Worm (Caenorhabditis elegans) whole organism, L3 larva: ENCODE data around the gene dyf-3.

Source experiments
- R02D3.7 ChIP-seq: fragments of 150-350 bp; optimal IDR thresholded peaks from 2 replicates; lab custom pipeline; 2014; ENCODE audit warnings: missing biosample characterization, missing genetic modification characterization
- aly-2 ChIP-seq: fragments of 150-350 bp; optimal IDR thresholded peaks from 2 replicates; lab custom pipeline; 2014; ENCODE audit warnings: missing biosample characterization, missing genetic modification characterization
- ama-1 ChIP-seq: fragments of 150-350 bp; optimal IDR thresholded peaks from 2 replicates; lab custom pipeline; 2018
- ceh-16 ChIP-seq: sonication (generic microtip); optimal IDR thresholded peaks from 2 replicates; lab custom pipeline; 2017; ENCODE audit warnings: missing biosample characterization, missing genetic modification characterization
- ceh-28 ChIP-seq: fragments of 150-350 bp; optimal IDR thresholded peaks from 2 replicates; lab custom pipeline; 2014; ENCODE audit warnings: missing biosample characterization, missing genetic modification reagents, missing genetic modification characterization
- ceh-82 ChIP-seq: fragments of 150-350 bp; optimal IDR thresholded peaks from 2 replicates; lab custom pipeline; 2014; ENCODE audit warnings: missing biosample characterization, missing genetic modification characterization
- daf-12 ChIP-seq: fragments of 150-350 bp; optimal IDR thresholded peaks from 2 replicates; lab custom pipeline; 2014; ENCODE audit warnings: missing biosample characterization, missing genetic modification reagents, missing genetic modification characterization
- egl-27 ChIP-seq: sonication (generic microtip); optimal IDR thresholded peaks from 4 replicates; lab custom pipeline; 2017; ENCODE audit warnings: missing biosample characterization, missing genetic modification reagents, missing genetic modification characterization
- egl-5 ChIP-seq: fragments of 150-350 bp; optimal IDR thresholded peaks from 2 replicates; lab custom pipeline; 2017; ENCODE audit warnings: missing biosample characterization, missing genetic modification reagents, missing genetic modification characterization, inconsistent platforms
- elt-1 ChIP-seq: fragments of 150-350 bp; optimal IDR thresholded peaks from 2 replicates; lab custom pipeline; 2014; ENCODE audit warnings: missing biosample characterization, missing genetic modification characterization
- elt-2 ChIP-seq: sonication (generic microtip); optimal IDR thresholded peaks from 2 replicates; lab custom pipeline; 2016; ENCODE audit warnings: missing genetic modification reagents, mild to moderate bottlenecking, missing genetic modification characterization, missing compliant biosample characterization
- elt-3 ChIP-seq, 3 experiments: fragments of 150-350 bp in 1 of 3; sonication (generic microtip) in 2 of 3; optimal IDR thresholded peaks; 2 replicates in 2 of 3; 4 replicates in 1 of 3; lab custom pipeline; 2014 to 2017; ENCODE audit warnings: missing biosample characterization in 3 of 3, missing genetic modification characterization in 3 of 3
- eor-1 ChIP-seq, 2 experiments: fragments of 150-350 bp; optimal IDR thresholded peaks; 2 replicates each; lab custom pipeline; 2014 to 2018; ENCODE audit warnings: missing biosample characterization in 2 of 2, missing genetic modification characterization in 2 of 2
- fkh-10 ChIP-seq: sonication (generic microtip); optimal IDR thresholded peaks from 2 replicates; lab custom pipeline; 2017; ENCODE audit warnings: missing biosample characterization, missing genetic modification reagents, missing genetic modification characterization
- fkh-2 ChIP-seq: fragments of 150-350 bp; optimal IDR thresholded peaks from 2 replicates; lab custom pipeline; 2014; ENCODE audit warnings: missing biosample characterization, missing genetic modification reagents, missing genetic modification characterization
- fos-1 ChIP-seq: fragments of 150-350 bp; optimal IDR thresholded peaks from 2 replicates; lab custom pipeline; 2014; ENCODE audit warnings: missing biosample characterization, missing genetic modification characterization
- hmg-11 ChIP-seq: sonication (generic microtip); optimal IDR thresholded peaks from 2 replicates; lab custom pipeline; 2016; ENCODE audit warnings: missing genetic modification characterization, missing compliant biosample characterization
- jun-1 ChIP-seq: fragments of 150-350 bp; optimal IDR thresholded peaks from 2 replicates; lab custom pipeline; 2014; ENCODE audit warnings: missing biosample characterization, missing genetic modification reagents, missing genetic modification characterization
- lin-15B ChIP-seq: fragments of 150-350 bp; optimal IDR thresholded peaks from 2 replicates; lab custom pipeline; 2014; ENCODE audit warnings: missing biosample characterization, missing genetic modification characterization
- lin-39 ChIP-seq: fragments of 150-350 bp; optimal IDR thresholded peaks from 2 replicates; lab custom pipeline; 2018; ENCODE audit warnings: missing biosample characterization, missing genetic modification reagents, missing genetic modification characterization
- lsy-12 ChIP-seq: sonication (generic microtip); optimal IDR thresholded peaks from 2 replicates; lab custom pipeline; 2016; ENCODE audit warnings: mild to moderate bottlenecking, missing genetic modification characterization, missing compliant biosample characterization
- mdl-1 ChIP-seq: fragments of 150-350 bp; optimal IDR thresholded peaks from 2 replicates; lab custom pipeline; 2014; ENCODE audit warnings: missing biosample characterization, missing genetic modification characterization
- mml-1 ChIP-seq: fragments of 150-350 bp; sonication (generic microtip); optimal IDR thresholded peaks from 3 replicates; lab custom pipeline; 2014; ENCODE audit warnings: missing biosample characterization, missing genetic modification characterization
- nfya-1 ChIP-seq: sonication (generic microtip); optimal IDR thresholded peaks from 2 replicates; lab custom pipeline; 2017; ENCODE audit warnings: missing genetic modification characterization, mild to moderate bottlenecking, missing compliant biosample characterization, antibody characterized with exemption, moderate library complexity; ENCODE audit not compliant: insufficient read depth
- nhr-11 ChIP-seq: fragments of 150-350 bp; optimal IDR thresholded peaks from 2 replicates; lab custom pipeline; 2014; ENCODE audit warnings: missing biosample characterization, missing genetic modification characterization
- nhr-12 ChIP-seq: fragments of 150-350 bp; optimal IDR thresholded peaks from 2 replicates; lab custom pipeline; 2014; ENCODE audit warnings: missing biosample characterization, missing genetic modification characterization
- nhr-23 ChIP-seq: fragments of 150-350 bp; optimal IDR thresholded peaks from 2 replicates; lab custom pipeline; 2014; ENCODE audit warnings: missing biosample characterization, missing genetic modification reagents, missing genetic modification characterization
- nhr-237 ChIP-seq: fragments of 150-350 bp; optimal IDR thresholded peaks from 2 replicates; lab custom pipeline; 2014; ENCODE audit warnings: missing biosample characterization, missing genetic modification characterization
- nhr-25 ChIP-seq: sonication (generic microtip); optimal IDR thresholded peaks from 2 replicates; lab custom pipeline; 2017; ENCODE audit warnings: missing biosample characterization, missing genetic modification characterization
- nhr-28 ChIP-seq: fragments of 150-350 bp; optimal IDR thresholded peaks from 2 replicates; lab custom pipeline; 2014; ENCODE audit warnings: missing biosample characterization, missing genetic modification characterization
- nhr-43 ChIP-seq: sonication (generic microtip); optimal IDR thresholded peaks from 2 replicates; lab custom pipeline; 2016; ENCODE audit warnings: mild to moderate bottlenecking, missing genetic modification characterization, missing compliant biosample characterization; ENCODE audit not compliant: poor library complexity, severe bottlenecking
- nhr-67 ChIP-seq: fragments of 150-350 bp; optimal IDR thresholded peaks from 2 replicates; lab custom pipeline; 2014; ENCODE audit warnings: missing biosample characterization, missing genetic modification characterization
- nhr-76 ChIP-seq: fragments of 150-350 bp; sonication (generic microtip); optimal IDR thresholded peaks from 5 replicates; lab custom pipeline; 2014; ENCODE audit warnings: missing biosample characterization, missing genetic modification characterization
- nhr-77 ChIP-seq: fragments of 150-350 bp; optimal IDR thresholded peaks from 2 replicates; lab custom pipeline; 2014; ENCODE audit warnings: missing biosample characterization, missing genetic modification characterization
- pha-4 ChIP-seq: fragments of 150-350 bp; optimal IDR thresholded peaks from 2 replicates; lab custom pipeline; 2014; ENCODE audit warnings: missing biosample characterization, missing genetic modification reagents, missing genetic modification characterization
- pqm-1 ChIP-seq: fragments of 150-350 bp; optimal IDR thresholded peaks from 2 replicates; lab custom pipeline; 2017; ENCODE audit warnings: missing biosample characterization, missing genetic modification characterization, inconsistent platforms
- sea-2 ChIP-seq: fragments of 150-350 bp; sonication (generic microtip); optimal IDR thresholded peaks from 4 replicates; lab custom pipeline; 2014; ENCODE audit warnings: missing biosample characterization, missing genetic modification reagents, missing genetic modification characterization
- skn-1 ChIP-seq: fragments of 150-350 bp; optimal IDR thresholded peaks from 2 replicates; lab custom pipeline; 2014; ENCODE audit warnings: missing biosample characterization, missing genetic modification characterization
- snpc-4 ChIP-seq: fragments of 150-350 bp; optimal IDR thresholded peaks from 2 replicates; lab custom pipeline; 2014; ENCODE audit warnings: missing biosample characterization, missing genetic modification characterization
- tbx-2 ChIP-seq: sonication (generic microtip); optimal IDR thresholded peaks from 2 replicates; lab custom pipeline; 2016; ENCODE audit warnings: mild to moderate bottlenecking, missing genetic modification characterization, missing compliant biosample characterization
- unc-39 ChIP-seq: sonication (generic microtip); optimal IDR thresholded peaks from 4 replicates; lab custom pipeline; 2017; ENCODE audit warnings: missing biosample characterization, missing genetic modification characterization
- unc-62 ChIP-seq: fragments of 150-350 bp; sonication (generic microtip); optimal IDR thresholded peaks from 4 replicates; lab custom pipeline; 2014; ENCODE audit warnings: missing biosample characterization, missing genetic modification reagents, missing genetic modification characterization
- zag-1 ChIP-seq: fragments of 150-350 bp; optimal IDR thresholded peaks from 2 replicates; lab custom pipeline; 2014; ENCODE audit warnings: missing biosample characterization, missing genetic modification characterization
- ztf-4 ChIP-seq: fragments of 150-350 bp; optimal IDR thresholded peaks from 2 replicates; lab custom pipeline; 2014; ENCODE audit warnings: missing biosample characterization, missing genetic modification characterization

Gene dyf-3

ce11 chrIV:3385337-3386215 lies 13.5 kb downstream of the dyf-3 start, which contains the start of gene mai-2:
mai-2 (plus strand) TSS chrIV:3385910.
- peak; percentile 56 for TF ChIP-seq nhr-23 (tag; lab: Kevin White, UChicago)
- TF ChIP-seq hmg-11, result peak; percentile 60
- TF ChIP-seq nhr-11 (tag; lab: Kevin White, UChicago), result no peak
- TF ChIP-seq jun-1, result peak; percentile 57
- no peak for TF ChIP-seq fos-1 (tag; lab: Kevin White, UChicago)
- TF ChIP-seq R02D3.7 (tag; lab: Kevin White, UChicago), result no peak
- no peak for TF ChIP-seq ztf-4 (tag; lab: Kevin White, UChicago)
- no peak for TF ChIP-seq ceh-82
- TF ChIP-seq unc-62 (GFP tag; lab: Kevin White, UChicago), result no peak
- TF ChIP-seq mml-1 (tag; lab: Kevin White, UChicago), result no peak
- no peak for TF ChIP-seq snpc-4
- no peak for TF ChIP-seq elt-3 (tag; optimal IDR thresholded peaks at IDR 0.05; lab: Kevin White, UChicago)
- TF ChIP-seq nhr-237 (tag; lab: Kevin White, UChicago), result no peak
- no peak for TF ChIP-seq nhr-77 (tag; lab: Kevin White, UChicago)
- TF ChIP-seq nhr-12 (tag; lab: Kevin White, UChicago), result no peak
- TF ChIP-seq nhr-25 (tag; lab: Kevin White, UChicago), result peak; percentile 4
- peak; percentile 72 for TF ChIP-seq lin-15B (tag; lab: Kevin White, UChicago)
- TF ChIP-seq ama-1 (lab: Kevin White, UChicago), result peak; percentile 82
- TF ChIP-seq ceh-16, result no peak
- no peak for TF ChIP-seq nhr-43 (tag; lab: Kevin White, UChicago)
- TF ChIP-seq zag-1 (tag; lab: Kevin White, UChicago), result no peak
- peak; percentile 76 for TF ChIP-seq nfya-1 (tag; lab: Kevin White, UChicago)
- TF ChIP-seq pha-4 (tag; lab: Kevin White, UChicago), result peak; percentile 77
- TF ChIP-seq lsy-12, result peak; percentile 48
- no peak for TF ChIP-seq sea-2 (GFP tag; lab: Kevin White, UChicago)
- no peak for TF ChIP-seq daf-12
- TF ChIP-seq elt-2 (tag; lab: Kevin White, UChicago), result peak; percentile 22
- TF ChIP-seq skn-1, result no peak
- no peak for TF ChIP-seq aly-2 (tag; lab: Kevin White, UChicago)
- no peak for TF ChIP-seq fkh-10 (GFP tag; lab: Kevin White, UChicago)
- TF ChIP-seq fkh-2 (tag; lab: Kevin White, UChicago), result no peak
- TF ChIP-seq nhr-76 (tag; lab: Kevin White, UChicago), result no peak
- no peak for TF ChIP-seq nhr-28 (tag; lab: Kevin White, UChicago)
- TF ChIP-seq ceh-28 (tag; lab: Kevin White, UChicago), result peak; percentile 30
- TF ChIP-seq unc-39 (tag; lab: Kevin White, UChicago), result no peak

- TF ChIP-seq tbx-2 (tag; lab: Kevin White, UChicago) (peak; percentile 72), nhr-12 (tag; lab: Kevin White, UChicago) (no peak), lin-15B (tag; lab: Kevin White, UChicago) (peak; percentile 85), fkh-10 (GFP tag; lab: Kevin White, UChicago) (peak; percentile 64), nhr-67 (tag; lab: Kevin White, UChicago) (no peak), nfya-1 (tag; lab: Kevin White, UChicago) (peak; percentile 98), pha-4 (tag; lab: Kevin White, UChicago) (peak; percentile 90), nhr-23 (tag; lab: Kevin White, UChicago) (peak; percentile 81), lin-39 (peak; percentile 38), egl-27 (peak; percentile 8), unc-39 (tag; lab: Kevin White, UChicago) (no peak), ceh-28 (tag; lab: Kevin White, UChicago) (peak; percentile 89), skn-1 (peak; percentile 60), nhr-28 (tag; lab: Kevin White, UChicago) (no peak), jun-1 (peak; percentile 78), hmg-11 (peak; percentile 95), mdl-1 (tag; lab: Kevin White, UChicago) (peak; percentile 71), snpc-4 (peak; percentile 16), nhr-77 (tag; lab: Kevin White, UChicago) (no peak), eor-1 (tag; optimal IDR thresholded peaks at IDR 0.05; lab: Kevin White, UChicago) (peak in 1 of 2 experiments; percentile 19), nhr-25 (tag; lab: Kevin White, UChicago) (peak; percentile 87), egl-5 (tag; lab: Kevin White, UChicago) (peak; percentile 9), elt-2 (tag; lab: Kevin White, UChicago) (peak; percentile 73), sea-2 (GFP tag; lab: Kevin White, UChicago) (no peak), ama-1 (lab: Kevin White, UChicago) (no peak), pqm-1 (tag; lab: Kevin White, UChicago) (peak; percentile 54), nhr-76 (tag; lab: Kevin White, UChicago) (no peak), mml-1 (tag; lab: Kevin White, UChicago) (no peak), nhr-43 (tag; lab: Kevin White, UChicago) (peak; percentile 82), lsy-12 (peak; percentile 89), elt-1 (tag; lab: Kevin White, UChicago) (peak; percentile 51), ceh-82 (peak; percentile 37), R02D3.7 (tag; lab: Kevin White, UChicago) (peak; percentile 63)
- TF ChIP-seq, all 47 proteins: peak for 24
Observed at ce11 chrIV:3384593-3384992, 14.4 kb downstream of the dyf-3 start.
